Worm (Caenorhabditis elegans) whole organism, L1 larva: ENCODE results near the gene mec-7.

Experiments used
- C04F5.9 ChIP-seq: sonication (generic microtip); optimal IDR thresholded peaks from 2 replicates; lab custom pipeline; 2016; ENCODE audit warnings: missing genetic modification characterization, missing compliant biosample characterization
- C16A3.4 ChIP-seq: fragments of 150-350 bp; optimal IDR thresholded peaks from 2 replicates; lab custom pipeline; 2014; ENCODE audit warnings: missing biosample characterization, missing genetic modification characterization
- F16B12.6 ChIP-seq: fragments of 150-350 bp; optimal IDR thresholded peaks from 2 replicates; lab custom pipeline; 2014; ENCODE audit warnings: missing biosample characterization, missing genetic modification characterization
- Y116A8C.19 ChIP-seq: sonication (generic microtip); optimal IDR thresholded peaks from 2 replicates; lab custom pipeline; 2016; ENCODE audit warnings: missing compliant biosample characterization, missing genetic modification characterization, borderline replicate concordance
- alr-1 ChIP-seq: fragments of 200-800 bp; sonication (Bioruptor generic); optimal IDR thresholded peaks from 2 replicates; lab custom pipeline; 2018; ENCODE audit warnings: borderline replicate concordance, mild to moderate bottlenecking, missing genetic modification characterization, missing compliant biosample characterization
- aly-2 ChIP-seq: fragments of 150-350 bp; optimal IDR thresholded peaks from 2 replicates; lab custom pipeline; 2014; ENCODE audit warnings: missing biosample characterization, missing genetic modification characterization
- blmp-1 ChIP-seq: fragments of 150-350 bp; optimal IDR thresholded peaks from 2 replicates; lab custom pipeline; 2014; ENCODE audit warnings: missing biosample characterization, missing genetic modification characterization
- ceh-63 ChIP-seq: fragments of 200-800 bp; sonication (Bioruptor generic); optimal IDR thresholded peaks from 2 replicates; lab custom pipeline; 2018; ENCODE audit warnings: mild to moderate bottlenecking, missing genetic modification characterization, missing compliant biosample characterization
- ceh-8 ChIP-seq: fragments of 200-800 bp; sonication (Bioruptor generic); optimal IDR thresholded peaks from 2 replicates; lab custom pipeline; 2018; ENCODE audit warnings: mild to moderate bottlenecking, missing genetic modification characterization, moderate library complexity, missing compliant biosample characterization
- ces-1 ChIP-seq: fragments of 150-350 bp; optimal IDR thresholded peaks from 2 replicates; lab custom pipeline; 2014; ENCODE audit warnings: missing biosample characterization, missing genetic modification reagents, missing genetic modification characterization
- dpl-1 ChIP-seq, 3 experiments: fragments of 150-350 bp in 2 of 3; sonication (generic microtip) in 1 of 3; optimal IDR thresholded peaks; 2 replicates each; lab custom pipeline; 2014 to 2017; ENCODE audit warnings: missing biosample characterization in 3 of 3, missing genetic modification characterization in 3 of 3, missing genetic modification reagents in 3 of 3
- dsc-1 ChIP-seq: sonication (generic microtip); optimal IDR thresholded peaks from 2 replicates; lab custom pipeline; 2016; ENCODE audit warnings: mild to moderate bottlenecking, missing genetic modification characterization, missing compliant biosample characterization
- efl-1 ChIP-seq, 4 experiments: fragments of 150-350 bp; optimal IDR thresholded peaks in 3 of 4; peaks in 1 of 4; 1 replicate in 1 of 4; 2 replicates in 3 of 4; lab custom pipeline; 2014; ENCODE audit warnings: missing biosample characterization in 2 of 4, missing genetic modification characterization in 2 of 4, missing genetic modification reagents in 2 of 4
- fos-1 ChIP-seq: fragments of 150-350 bp; optimal IDR thresholded peaks from 2 replicates; lab custom pipeline; 2014; ENCODE audit warnings: missing biosample characterization, missing genetic modification characterization
- hlh-17 ChIP-seq: fragments of 200-800 bp; sonication (Bioruptor generic); optimal IDR thresholded peaks from 2 replicates; lab custom pipeline; 2018; ENCODE audit warnings: missing genetic modification characterization, mild to moderate bottlenecking, missing compliant biosample characterization, moderate library complexity, borderline replicate concordance
- hpl-2 ChIP-seq: fragments of 150-350 bp; optimal IDR thresholded peaks from 2 replicates; lab custom pipeline; 2014; ENCODE audit warnings: missing biosample characterization, missing genetic modification reagents, missing genetic modification characterization
- lin-14 ChIP-seq: fragments of 200-800 bp; sonication (Bioruptor generic); optimal IDR thresholded peaks from 2 replicates; lab custom pipeline; 2018; ENCODE audit warnings: mild to moderate bottlenecking, missing genetic modification characterization, moderate library complexity, missing compliant biosample characterization
- lsy-2 ChIP-seq, 2 experiments: fragments of 150-350 bp; optimal IDR thresholded peaks; 2 replicates each; lab custom pipeline; 2014; ENCODE audit warnings: missing biosample characterization in 2 of 2, missing genetic modification characterization in 2 of 2
- mdl-1 ChIP-seq, 2 experiments: fragments of 150-350 bp; optimal IDR thresholded peaks; 2 replicates each; lab custom pipeline; 2014 to 2017; ENCODE audit warnings: missing biosample characterization in 2 of 2, missing genetic modification characterization in 2 of 2, inconsistent platforms in 1 of 2
- mep-1 ChIP-seq: fragments of 150-350 bp; optimal IDR thresholded peaks from 2 replicates; lab custom pipeline; 2014; ENCODE audit warnings: missing biosample characterization, missing genetic modification characterization
- nhr-19 ChIP-seq: fragments of 200-800 bp; sonication (Bioruptor generic); conservative IDR thresholded peaks from 2 replicates; pipeline ENCODE4 v1.3.6; 2022; ENCODE audit warnings: missing genetic modification characterization, missing compliant biosample characterization
- nhr-28 ChIP-seq: fragments of 150-350 bp; optimal IDR thresholded peaks from 2 replicates; lab custom pipeline; 2014; ENCODE audit warnings: missing biosample characterization, missing genetic modification characterization
- nhr-47 ChIP-seq: sonication (generic microtip); optimal IDR thresholded peaks from 2 replicates; lab custom pipeline; 2016; ENCODE audit warnings: mild to moderate bottlenecking, missing genetic modification characterization, moderate library complexity, missing compliant biosample characterization
- nhr-71 ChIP-seq: sonication (generic microtip); optimal IDR thresholded peaks from 2 replicates; lab custom pipeline; 2016; ENCODE audit warnings: mild to moderate bottlenecking, missing genetic modification characterization, moderate library complexity, missing compliant biosample characterization
- nhr-76 ChIP-seq: sonication (generic microtip); optimal IDR thresholded peaks from 2 replicates; lab custom pipeline; 2017; ENCODE audit warnings: missing biosample characterization, missing genetic modification characterization
- nhr-77 ChIP-seq: fragments of 150-350 bp; optimal IDR thresholded peaks from 2 replicates; lab custom pipeline; 2014; ENCODE audit warnings: missing biosample characterization, missing genetic modification characterization
- nhr-85 ChIP-seq: sonication (generic microtip); peaks from one replicate; lab custom pipeline; 2016; ENCODE audit warnings: missing genetic modification characterization, inconsistent platforms, missing compliant biosample characterization
- pax-3 ChIP-seq: fragments of 200-800 bp; sonication (Bioruptor generic); optimal IDR thresholded peaks from 2 replicates; lab custom pipeline; 2018; ENCODE audit warnings: mild to moderate bottlenecking, missing genetic modification characterization, moderate library complexity, missing compliant biosample characterization
- pqm-1 ChIP-seq: sonication (generic microtip); optimal IDR thresholded peaks from 3 replicates; lab custom pipeline; 2017; ENCODE audit warnings: missing biosample characterization, missing genetic modification characterization
- rnt-1 ChIP-seq: sonication (generic microtip); optimal IDR thresholded peaks from 2 replicates; lab custom pipeline; 2016; ENCODE audit warnings: mild to moderate bottlenecking, missing genetic modification characterization, moderate library complexity, missing compliant biosample characterization
- snpc-4 ChIP-seq: fragments of 150-350 bp; optimal IDR thresholded peaks from 2 replicates; lab custom pipeline; 2014; ENCODE audit warnings: missing biosample characterization, missing genetic modification characterization
- sox-4 ChIP-seq: sonication (generic microtip); optimal IDR thresholded peaks from 2 replicates; lab custom pipeline; 2016; ENCODE audit warnings: missing genetic modification characterization, missing compliant biosample characterization
- swsn-7 ChIP-seq: sonication (generic microtip); optimal IDR thresholded peaks from 2 replicates; lab custom pipeline; 2016; ENCODE audit warnings: missing genetic modification characterization, missing compliant biosample characterization
- unc-30 ChIP-seq: sonication (generic microtip); optimal IDR thresholded peaks from 2 replicates; lab custom pipeline; 2017; ENCODE audit warnings: missing biosample characterization, missing genetic modification characterization
- unc-62 ChIP-seq: fragments of 150-350 bp; optimal IDR thresholded peaks from 2 replicates; lab custom pipeline; 2014; ENCODE audit warnings: missing biosample characterization, missing genetic modification reagents, missing genetic modification characterization
- xbp-1 ChIP-seq: sonication (generic microtip); optimal IDR thresholded peaks from 2 replicates; lab custom pipeline; 2016; ENCODE audit warnings: missing genetic modification characterization, missing compliant biosample characterization
- ztf-11 ChIP-seq, 2 experiments: sonication (generic microtip); optimal IDR thresholded peaks; 2 replicates each; lab custom pipeline; 2016 to 2017; ENCODE audit warnings: missing genetic modification characterization in 2 of 2, missing biosample characterization in 1 of 2, missing compliant biosample characterization in 1 of 2
- ztf-4 ChIP-seq: fragments of 150-350 bp; optimal IDR thresholded peaks from 2 replicates; lab custom pipeline; 2014; ENCODE audit warnings: missing biosample characterization, missing genetic modification characterization

Gene mec-7

ce11 chrX:7750084-7750483 is 26.4 kb downstream of the mec-7 start:
- TF ChIP-seq efl-1 (optimal IDR thresholded peaks at IDR 0.05; lab: Kevin White, UChicago), result no peak
- peak in 1 of 2 experiments; percentile 63 for TF ChIP-seq efl-1 (GFP tag; optimal IDR thresholded peaks at IDR 0.05 in 1 of 2; lab: Kevin White, UChicago)
- no peak for TF ChIP-seq dsc-1
- TF ChIP-seq unc-62 (GFP tag; lab: Kevin White, UChicago), result no peak
- TF ChIP-seq hpl-2, result no peak
- TF ChIP-seq ces-1, result no peak

ce11 chrX:7745386-7745785 is 31.1 kb downstream of the mec-7 start:
- TF ChIP-seq nhr-85 (tag; lab: Kevin White, UChicago) (peak; percentile 65), C16A3.4 (no peak)
- TF ChIP-seq, all 84 proteins: peak for 1

ce11 chrX:7743939-7744338 is 32.5 kb downstream of the mec-7 start, which contains the start of gene ref-2:
ref-2 (plus strand) TSS chrX:7744239.
- TF ChIP-seq ceh-8 (GFP tag; lab: Kevin White, UChicago), result no peak
- TF ChIP-seq, all 84 proteins: peak for 0

- TF ChIP-seq sox-4 (tag; lab: Kevin White, UChicago) (no peak), ceh-8 (GFP tag; lab: Kevin White, UChicago) (no peak), nhr-47 (no peak), nhr-71 (no peak), ztf-11 (tag; optimal IDR thresholded peaks at IDR 0.05; lab: Kevin White, UChicago) (no peak), fos-1 (tag; lab: Kevin White, UChicago) (no peak)
Measured at ce11 chrX:7739353-7739752, 37.1 kb downstream of the mec-7 start, which contains the start of gene K09F5.1. K09F5.1 (plus strand) TSS chrX:7739653.

- TF ChIP-seq efl-1 (optimal IDR thresholded peaks at IDR 0.05; lab: Kevin White, UChicago) (no peak), efl-1 (GFP tag; optimal IDR thresholded peaks at IDR 0.05 in 1 of 2; lab: Kevin White, UChicago) (no peak), nhr-28 (tag; lab: Kevin White, UChicago) (no peak), mdl-1 (tag; optimal IDR thresholded peaks at IDR 0.05; lab: Kevin White, UChicago) (no peak), fos-1 (tag; lab: Kevin White, UChicago) (no peak), lsy-2 (tag; optimal IDR thresholded peaks at IDR 0.05; lab: Kevin White, UChicago) (no peak), alr-1 (tag; lab: Kevin White, UChicago) (no peak), ceh-63 (GFP tag; lab: Kevin White, UChicago) (no peak), nhr-76 (tag; lab: Kevin White, UChicago) (no peak), ceh-8 (GFP tag; lab: Kevin White, UChicago) (no peak), ztf-4 (no peak), unc-30 (no peak)
Measured at ce11 chrX:7736171-7736570, 40.3 kb downstream of the mec-7 start, which contains the start of gene set-12. set-12 (minus strand) TSS chrX:7736271.

ce11 chrX:7733571-7733970 is 42.9 kb downstream of the mec-7 start:
- TF ChIP-seq Y116A8C.19 (tag; lab: Kevin White, UChicago), result no peak
- TF ChIP-seq nhr-77 (tag; lab: Kevin White, UChicago), result no peak
- TF ChIP-seq C04F5.9 (tag; lab: Kevin White, UChicago), result no peak
- TF ChIP-seq hlh-17, result no peak
- no peak for TF ChIP-seq blmp-1 (tag; lab: Kevin White, UChicago)
- no peak for TF ChIP-seq dpl-1 (GFP tag; optimal IDR thresholded peaks at IDR 0.05; lab: Kevin White, UChicago)
- no peak for TF ChIP-seq lin-14 (GFP tag; lab: Kevin White, UChicago)
- TF ChIP-seq aly-2 (tag; lab: Kevin White, UChicago), result no peak
- TF ChIP-seq F16B12.6 (tag; lab: Kevin White, UChicago), result no peak
- TF ChIP-seq unc-62 (GFP tag; lab: Kevin White, UChicago), result no peak
- no peak for TF ChIP-seq snpc-4 (tag; lab: Kevin White, UChicago)
- TF ChIP-seq pax-3 (tag; lab: Kevin White, UChicago), result no peak
- TF ChIP-seq mep-1 (tag; lab: Kevin White, UChicago), result no peak
- no peak for TF ChIP-seq xbp-1 (tag; lab: Kevin White, UChicago)
- no peak for TF ChIP-seq sox-4 (tag; lab: Kevin White, UChicago)
- no peak for TF ChIP-seq nhr-19 (GFP tag; lab: Robert Waterston, UW)
- TF ChIP-seq rnt-1 (tag; lab: Kevin White, UChicago), result no peak
- TF ChIP-seq pqm-1, result no peak
- TF ChIP-seq swsn-7 (tag; lab: Kevin White, UChicago), result no peak
